Fruit fly (Drosophila melanogaster) whole organism, wandering third instar larva: ENCODE data around the gene CG15142.

Experiments
- CG9705 ChIP-seq: fragments of 200-800 bp; sonication (Bioruptor generic); optimal IDR thresholded peaks from 2 replicates; lab custom pipeline; 2018; ENCODE audit warnings: missing biosample characterization, mild to moderate bottlenecking, missing genetic modification characterization
- CrebA ChIP-seq: fragments of 200-800 bp; sonication (Bioruptor generic); optimal IDR thresholded peaks from 2 replicates; lab custom pipeline; 2016; ENCODE audit warnings: missing biosample characterization, mild to moderate bottlenecking, missing genetic modification characterization, borderline replicate concordance
- Dfd ChIP-seq: fragments of >200 bp; optimal IDR thresholded peaks from 2 replicates; lab custom pipeline; 2017; ENCODE audit warnings: missing biosample characterization, missing genetic modification characterization
- Dif ChIP-seq: fragments of 200-275, 200-300 bp; sonication (Bioruptor generic); optimal IDR thresholded peaks from 2 replicates; lab custom pipeline; 2018; ENCODE audit warnings: missing biosample characterization, missing genetic modification characterization; ENCODE audit not compliant: partially characterized antibody
- GATAd ChIP-seq: sonication (Bioruptor generic); optimal IDR thresholded peaks from 2 replicates; lab custom pipeline; 2016; ENCODE audit warnings: missing biosample characterization, missing genetic modification characterization
- HLH106 ChIP-seq: fragments of 200-800 bp; optimal IDR thresholded peaks from 3 replicates; lab custom pipeline; 2019; ENCODE audit warnings: missing biosample characterization, mild to moderate bottlenecking, missing genetic modification characterization, moderate library complexity
- Hr78 ChIP-seq: fragments of >200 bp; optimal IDR thresholded peaks from 2 replicates; lab custom pipeline; 2017; ENCODE audit warnings: missing biosample characterization, missing genetic modification characterization
- Hr83 ChIP-seq: fragments of 200-300 bp; sonication (Bioruptor generic); optimal IDR thresholded peaks from 2 replicates; lab custom pipeline; 2016; ENCODE audit warnings: missing biosample characterization, mild to moderate bottlenecking, missing genetic modification characterization, moderate library complexity; ENCODE audit not compliant: poor library complexity, severe bottlenecking
- Jra ChIP-seq: sonication (Bioruptor generic); optimal IDR thresholded peaks from 2 replicates; lab custom pipeline; 2016; ENCODE audit warnings: missing biosample characterization, missing genetic modification characterization
- Mio ChIP-seq: sonication (Bioruptor generic); optimal IDR thresholded peaks from 2 replicates; lab custom pipeline; 2016; ENCODE audit warnings: missing biosample characterization, missing genetic modification characterization
- Myc ChIP-seq: fragments of >200 bp; optimal IDR thresholded peaks from 2 replicates; lab custom pipeline; 2017
- N ChIP-seq: fragments of >200 bp; optimal IDR thresholded peaks from 2 replicates; lab custom pipeline; 2018; ENCODE audit warnings: missing biosample characterization, missing external identifiers, missing genetic modification characterization
- OdsH ChIP-seq: fragments of 200-800 bp; sonication (Bioruptor generic); optimal IDR thresholded peaks from 2 replicates; lab custom pipeline; 2016; ENCODE audit warnings: missing biosample characterization, mild to moderate bottlenecking, missing genetic modification characterization
- Rel ChIP-seq, 2 experiments: fragments of 200-800 bp; sonication (Bioruptor generic) in 1 of 2; optimal IDR thresholded peaks; 2 replicates in 1 of 2; 3 replicates in 1 of 2; lab custom pipeline; 2016 to 2019; ENCODE audit warnings: mild to moderate bottlenecking in 2 of 2, missing biosample characterization in 2 of 2, missing genetic modification characterization in 2 of 2, moderate library complexity in 1 of 2
- Vsx2 ChIP-seq: fragments of 200-300, 225-300 bp; sonication (Bioruptor generic); optimal IDR thresholded peaks from 2 replicates; lab custom pipeline; 2018; ENCODE audit warnings: missing biosample characterization, missing genetic modification characterization; ENCODE audit not compliant: partially characterized antibody
- br ChIP-seq: fragments of 200-800 bp; sonication (Bioruptor generic); optimal IDR thresholded peaks from 2 replicates; lab custom pipeline; 2016; ENCODE audit warnings: missing biosample characterization, missing genetic modification characterization
- brk ChIP-seq: fragments of 200-800 bp; sonication (Bioruptor generic); optimal IDR thresholded peaks from 2 replicates; lab custom pipeline; 2016; ENCODE audit warnings: missing biosample characterization, mild to moderate bottlenecking, missing genetic modification characterization
- dl ChIP-seq, 2 experiments: fragments of 175-275, 200-275 bp in 1 of 2; fragments of 200-275 bp in 1 of 2; sonication (Bioruptor generic); optimal IDR thresholded peaks; lab custom pipeline; 2018; ENCODE audit warnings: mild to moderate bottlenecking in 2 of 2, missing biosample characterization in 2 of 2, missing genetic modification characterization in 2 of 2, moderate library complexity in 2 of 2; ENCODE audit not compliant: partially characterized antibody in 2 of 2, insufficient read depth in 1 of 2
- dmrt93B ChIP-seq: fragments of 200-800 bp; sonication (Bioruptor generic); optimal IDR thresholded peaks from 2 replicates; lab custom pipeline; 2018; ENCODE audit warnings: missing biosample characterization, mild to moderate bottlenecking, missing genetic modification characterization
- dsf ChIP-seq: sonication (Bioruptor generic); optimal IDR thresholded peaks from 2 replicates; lab custom pipeline; 2016; ENCODE audit warnings: missing biosample characterization, missing genetic modification characterization, borderline replicate concordance
- ey ChIP-seq: fragments of 200-800 bp; sonication (Bioruptor generic); optimal IDR thresholded peaks from 2 replicates; lab custom pipeline; 2016; ENCODE audit warnings: missing biosample characterization, missing genetic modification characterization
- foxo ChIP-seq, 2 experiments: fragments of 200-800 bp; sonication (Bioruptor generic); optimal IDR thresholded peaks; 2 replicates in 1 of 2; 3 replicates in 1 of 2; lab custom pipeline; 2016 to 2017; ENCODE audit warnings: missing biosample characterization in 2 of 2, missing genetic modification characterization in 2 of 2
- fru ChIP-seq: fragments of 200-800 bp; sonication (Bioruptor generic); optimal IDR thresholded peaks from 3 replicates; lab custom pipeline; 2016; ENCODE audit warnings: missing biosample characterization, mild to moderate bottlenecking, missing genetic modification characterization
- h ChIP-seq: fragments of 200-800 bp; sonication (Bioruptor generic); optimal IDR thresholded peaks from 3 replicates; lab custom pipeline; 2016; ENCODE audit warnings: missing biosample characterization, mild to moderate bottlenecking, missing genetic modification characterization
- jim ChIP-seq: fragments of 175-275, 200-325 bp; sonication (Bioruptor generic); optimal IDR thresholded peaks from 2 replicates; lab custom pipeline; 2016; ENCODE audit warnings: missing biosample characterization, mild to moderate bottlenecking, missing genetic modification characterization
- lola ChIP-seq: fragments of >200 bp; optimal IDR thresholded peaks from 2 replicates; lab custom pipeline; 2017; ENCODE audit warnings: missing biosample characterization, missing genetic modification characterization
- pan ChIP-seq: fragments of >200 bp; optimal IDR thresholded peaks from 2 replicates; lab custom pipeline; 2017
- psq ChIP-seq: fragments of 200-800 bp; sonication (Bioruptor generic); optimal IDR thresholded peaks from 3 replicates; lab custom pipeline; 2017; ENCODE audit warnings: missing biosample characterization, mild to moderate bottlenecking, missing genetic modification characterization, moderate library complexity
- rgr ChIP-seq: fragments of 200-800 bp; sonication (Bioruptor generic); optimal IDR thresholded peaks from 3 replicates; lab custom pipeline; 2016; ENCODE audit warnings: missing biosample characterization, mild to moderate bottlenecking, missing genetic modification characterization
- sage ChIP-seq: fragments of 200-800 bp; sonication (Bioruptor generic); optimal IDR thresholded peaks from 2 replicates; lab custom pipeline; 2016; ENCODE audit warnings: missing biosample characterization, mild to moderate bottlenecking, missing genetic modification characterization
- sv ChIP-seq: fragments of 200-800 bp; sonication (Bioruptor generic); optimal IDR thresholded peaks from 3 replicates; lab custom pipeline; 2016; ENCODE audit warnings: missing biosample characterization, missing genetic modification characterization
- tai ChIP-seq: sonication (Bioruptor generic); optimal IDR thresholded peaks from 2 replicates; lab custom pipeline; 2016; ENCODE audit warnings: missing biosample characterization, missing genetic modification characterization
- usp ChIP-seq: fragments of >200 bp; optimal IDR thresholded peaks from 2 replicates; lab custom pipeline; 2017; ENCODE audit warnings: missing biosample characterization, missing genetic modification characterization
- woc ChIP-seq: sonication (Bioruptor generic); optimal IDR thresholded peaks from 2 replicates; lab custom pipeline; 2016; ENCODE audit warnings: missing biosample characterization, mild to moderate bottlenecking, missing genetic modification characterization

CG15142 gene

dm6 chr2L:17498721-17499120 lies at the start of gene CG15142:
TSS of gene CG15142 (minus strand) at chr2L:17498821.
- no peak for TF ChIP-seq pan (lab: Kevin White, UChicago)
- TF ChIP-seq Vsx2 (GFP tag; lab: Kevin White, UChicago), result no peak
- TF ChIP-seq foxo (GFP tag; optimal IDR thresholded peaks at IDR 0.05; lab: Kevin White, UChicago), result no peak
- TF ChIP-seq sage (GFP tag; lab: Kevin White, UChicago), result no peak
- TF ChIP-seq Myc (lab: Kevin White, UChicago), result no peak
- no peak for TF ChIP-seq HLH106
- TF ChIP-seq rgr, result no peak
- TF ChIP-seq sv (GFP tag; lab: Kevin White, UChicago), result no peak
- no peak for TF ChIP-seq psq (GFP tag; lab: Kevin White, UChicago)
- TF ChIP-seq Jra (GFP tag; lab: Kevin White, UChicago), result no peak
- TF ChIP-seq dmrt93B, result no peak
- TF ChIP-seq usp (GFP tag; lab: Kevin White, UChicago), result no peak

- TF ChIP-seq tai (GFP tag; lab: Kevin White, UChicago) (no peak), Hr78 (no peak), foxo (GFP tag; optimal IDR thresholded peaks at IDR 0.05; lab: Kevin White, UChicago) (no peak), N (GFP tag; lab: Kevin White, UChicago) (no peak), Hr83 (GFP tag; lab: Kevin White, UChicago) (no peak), sage (GFP tag; lab: Kevin White, UChicago) (no peak), Rel (GFP tag; optimal IDR thresholded peaks at IDR 0.05; lab: Kevin White, UChicago) (no peak), Rel (tag; optimal IDR thresholded peaks at IDR 0.05; lab: Kevin White, UChicago) (no peak), Vsx2 (GFP tag; lab: Kevin White, UChicago) (no peak), CG9705 (GFP tag; lab: Kevin White, UChicago) (no peak), Myc (lab: Kevin White, UChicago) (no peak), dsf (GFP tag; lab: Kevin White, UChicago) (no peak), dmrt93B (no peak), Mio (GFP tag; lab: Kevin White, UChicago) (no peak), pan (lab: Kevin White, UChicago) (no peak), rgr (no peak), dl (GFP tag; optimal IDR thresholded peaks at IDR 0.05; lab: Kevin White, UChicago; ENCODE audit: insufficient read depth in 1 of 2, partially characterized antibody in 2 of 2) (no peak), h (GFP tag; lab: Kevin White, UChicago) (no peak), psq (GFP tag; lab: Kevin White, UChicago) (no peak), Dfd (GFP tag; lab: Kevin White, UChicago) (no peak)
These were observed 44.1 kb upstream of the CG15142 start for dm6 chr2L:17542661-17543278.

- no peak for TF ChIP-seq rgr
- TF ChIP-seq dmrt93B, result no peak
- TF ChIP-seq dl (GFP tag; optimal IDR thresholded peaks at IDR 0.05; lab: Kevin White, UChicago; ENCODE audit: insufficient read depth in 1 of 2, partially characterized antibody in 2 of 2), result no peak
- no peak for TF ChIP-seq jim (GFP tag; lab: Kevin White, UChicago)
- TF ChIP-seq GATAd (GFP tag; lab: Kevin White, UChicago), result no peak
- no peak for TF ChIP-seq Mio (GFP tag; lab: Kevin White, UChicago)
- no peak for TF ChIP-seq h (GFP tag; lab: Kevin White, UChicago)
- TF ChIP-seq Jra (GFP tag; lab: Kevin White, UChicago), result no peak
- TF ChIP-seq ey, result no peak
These were observed 42.5 kb upstream of the CG15142 start for dm6 chr2L:17541106-17541505.

- TF ChIP-seq foxo (GFP tag; optimal IDR thresholded peaks at IDR 0.05; lab: Kevin White, UChicago) (no peak), usp (GFP tag; lab: Kevin White, UChicago) (no peak), CG9705 (GFP tag; lab: Kevin White, UChicago) (no peak), ey (no peak), woc (GFP tag; lab: Kevin White, UChicago) (no peak), lola (no peak)
- TF ChIP-seq, all 38 proteins: peak for 0
These were observed 35.2 kb upstream of the CG15142 start for dm6 chr2L:17533794-17534193.

dm6 chr2L:17532134-17532533 lies 33.5 kb upstream of the CG15142 start, which contains the start of gene CG15145:
TSS of gene CG15145 (minus strand) at chr2L:17532234.
- no peak for TF ChIP-seq Vsx2 (GFP tag; lab: Kevin White, UChicago)
- TF ChIP-seq tai (GFP tag; lab: Kevin White, UChicago), result no peak
- no peak for TF ChIP-seq fru (GFP tag; lab: Kevin White, UChicago)
- no peak for TF ChIP-seq Dfd (GFP tag; lab: Kevin White, UChicago)
- no peak for TF ChIP-seq CrebA (GFP tag; lab: Kevin White, UChicago)
- no peak for TF ChIP-seq jim (GFP tag; lab: Kevin White, UChicago)
- no peak for TF ChIP-seq rgr
- TF ChIP-seq CG9705 (GFP tag; lab: Kevin White, UChicago), result no peak
- no peak for TF ChIP-seq Dif (GFP tag; lab: Kevin White, UChicago)
- TF ChIP-seq h (GFP tag; lab: Kevin White, UChicago), result no peak
- TF ChIP-seq dl (GFP tag; optimal IDR thresholded peaks at IDR 0.05; lab: Kevin White, UChicago; ENCODE audit: insufficient read depth in 1 of 2, partially characterized antibody in 2 of 2), result no peak
- TF ChIP-seq OdsH, result no peak
- no peak for TF ChIP-seq lola
- no peak for TF ChIP-seq Myc (lab: Kevin White, UChicago)
- no peak for TF ChIP-seq brk (GFP tag; lab: Kevin White, UChicago)
- no peak for TF ChIP-seq sage (GFP tag; lab: Kevin White, UChicago)
- TF ChIP-seq psq (GFP tag; lab: Kevin White, UChicago), result no peak
- no peak for TF ChIP-seq br (GFP tag; lab: Kevin White, UChicago)
- TF ChIP-seq HLH106, result no peak
- no peak for TF ChIP-seq sv (GFP tag; lab: Kevin White, UChicago)
